Worm (Caenorhabditis elegans): ENCODE data around the gene F20D12.12.

DNA sequence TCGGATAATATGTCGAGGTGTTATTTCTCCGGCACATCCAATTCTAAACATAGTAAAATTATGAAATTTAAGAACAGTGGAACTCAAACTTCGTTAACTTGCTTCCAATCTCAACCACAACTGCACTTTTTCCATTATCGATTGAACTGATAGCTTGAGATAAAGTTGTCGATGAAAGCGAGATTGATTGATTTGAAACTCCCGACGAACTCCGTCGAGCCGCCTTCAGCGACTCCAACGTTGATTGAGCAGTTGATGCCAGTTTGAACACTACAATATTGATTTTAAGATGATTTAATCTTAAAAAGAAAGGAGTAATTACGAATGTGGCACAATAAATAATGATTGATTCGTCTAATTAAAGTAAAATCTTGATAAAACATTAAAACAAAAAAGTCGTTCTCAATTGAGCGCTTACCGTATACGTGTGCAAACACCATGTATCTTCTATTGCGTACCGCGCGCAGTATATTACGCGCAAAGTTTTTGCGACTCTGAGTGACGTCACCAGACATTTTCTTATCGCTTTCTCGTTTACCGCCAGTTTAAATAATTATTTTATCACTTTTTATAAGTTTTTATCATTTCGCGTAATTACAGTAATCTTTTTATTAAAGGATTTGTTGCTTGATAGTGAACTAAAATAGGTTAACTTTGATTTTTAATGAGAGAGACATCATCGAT lies 44.9 kb upstream of the F20D12.12 start, which contains the start of gene arp-11:
- TF ChIP-seq F10B5.3 (tag; optimal IDR thresholded peaks at IDR 0.05) (no peak), tag-97 (GFP tag; IDR thresholded peaks at IDR 0.05) (no peak), egl-27 (tag; optimal IDR thresholded peaks at IDR 0.05) (no peak), skn-1 (tag; optimal IDR thresholded peaks at IDR 0.05) (no peak), lin-15B (tag; optimal IDR thresholded peaks at IDR 0.05) (no peak), zip-11 (GFP tag; IDR thresholded peaks at IDR 0.05) (no peak)

Measured in whole organism, L4 larva.